Worm (Caenorhabditis elegans) whole organism, mixed stage, embryonic: ENCODE measurements around the gene npp-15.

Experiments
- elt-1 ChIP-seq: sonication (generic microtip); optimal IDR thresholded peaks from 2 replicates; lab custom pipeline; 2017; ENCODE audit warnings: missing genetic modification characterization, mild to moderate bottlenecking, missing compliant biosample characterization, antibody characterized with exemption, moderate library complexity, borderline replicate concordance; ENCODE audit not compliant: insufficient read depth
- elt-3 ChIP-seq: fragments of 150-350 bp; optimal IDR thresholded peaks from 2 replicates; lab custom pipeline; 2014; ENCODE audit warnings: missing biosample characterization, missing genetic modification characterization
- lin-13 ChIP-seq: fragments of 150-350 bp; optimal IDR thresholded peaks from 2 replicates; lab custom pipeline; 2014; ENCODE audit warnings: missing biosample characterization, missing genetic modification characterization
- mep-1 ChIP-seq: fragments of 150-350 bp; optimal IDR thresholded peaks from 2 replicates; lab custom pipeline; 2017; ENCODE audit warnings: missing biosample characterization, missing genetic modification reagents, missing genetic modification characterization, inconsistent platforms
- mls-2 ChIP-seq: sonication (generic microtip); optimal IDR thresholded peaks from 2 replicates; lab custom pipeline; 2016; ENCODE audit warnings: mild to moderate bottlenecking, missing genetic modification characterization, moderate library complexity, missing compliant biosample characterization
- nhr-237 ChIP-seq: fragments of 150-350 bp; optimal IDR thresholded peaks from 2 replicates; lab custom pipeline; 2014; ENCODE audit warnings: missing biosample characterization, missing genetic modification characterization
- nhr-76 ChIP-seq: sonication (generic microtip); optimal IDR thresholded peaks from 2 replicates; lab custom pipeline; 2017; ENCODE audit warnings: missing biosample characterization, missing genetic modification characterization
- pha-4 ChIP-seq: fragments of 150-350 bp; optimal IDR thresholded peaks from 2 replicates; lab custom pipeline; 2018; ENCODE audit warnings: missing biosample characterization, missing genetic modification reagents, missing genetic modification characterization
- snpc-4 ChIP-seq: fragments of 150-350 bp; optimal IDR thresholded peaks from 2 replicates; lab custom pipeline; 2014; ENCODE audit warnings: missing biosample characterization, missing genetic modification characterization
- unc-39 ChIP-seq: fragments of 150-350 bp; optimal IDR thresholded peaks from 2 replicates; lab custom pipeline; 2014; ENCODE audit warnings: missing biosample characterization, missing genetic modification characterization
- unc-62 ChIP-seq: fragments of 150-350 bp; optimal IDR thresholded peaks from 2 replicates; lab custom pipeline; 2014; ENCODE audit warnings: missing biosample characterization, missing genetic modification reagents, missing genetic modification characterization
- ztf-11 ChIP-seq: fragments of 150-350 bp; optimal IDR thresholded peaks from 2 replicates; lab custom pipeline; 2014; ENCODE audit warnings: missing biosample characterization, missing genetic modification characterization

- TF ChIP-seq unc-39 (tag; lab: Kevin White, UChicago) = no peak
- no peak for TF ChIP-seq elt-3 (tag; lab: Kevin White, UChicago)
- TF ChIP-seq nhr-237 (tag; lab: Kevin White, UChicago) = no peak
- TF ChIP-seq ztf-11 (tag; lab: Kevin White, UChicago) = no peak
- no peak for TF ChIP-seq elt-1 (tag; lab: Kevin White, UChicago)
- no peak for TF ChIP-seq pha-4 (tag; lab: Kevin White, UChicago)
- no peak for TF ChIP-seq unc-62 (GFP tag; lab: Kevin White, UChicago)
- TF ChIP-seq mls-2 (tag; lab: Kevin White, UChicago) = no peak
- no peak for TF ChIP-seq mep-1 (tag; lab: Kevin White, UChicago)
- no peak for TF ChIP-seq snpc-4 (tag; lab: Kevin White, UChicago)
- no peak for TF ChIP-seq nhr-76
- no peak for TF ChIP-seq lin-13 (tag; lab: Kevin White, UChicago)
These were observed 8.7 kb downstream of the npp-15 start, which contains the start of gene C29E4.10 for ce11 chrIII:7937548-7937947.
